Worm (Caenorhabditis elegans): ENCODE data around the gene ZK688.9.

DNA sequence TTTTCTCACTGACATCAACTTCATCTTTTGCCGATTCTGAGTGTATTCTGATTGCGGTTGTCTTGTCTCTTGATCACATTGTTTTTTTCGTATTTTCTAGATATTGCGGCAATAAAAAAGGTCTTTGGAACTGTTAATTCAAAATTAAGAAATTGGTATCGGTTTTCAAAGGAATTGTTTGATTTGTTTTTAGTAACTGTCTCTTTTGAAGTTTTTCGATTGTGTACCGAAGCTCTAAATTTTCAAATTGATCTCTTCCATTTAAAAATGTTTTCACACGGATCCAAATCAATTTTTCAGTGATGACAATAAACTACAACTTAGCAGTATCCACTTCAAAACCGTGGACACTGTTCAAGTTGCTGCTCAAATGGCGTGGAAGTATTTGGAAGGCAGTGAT, 17.9 kb upstream of the ZK688.9 start, which contains the start of gene best-24:
- no peak for TF ChIP-seq sma-3 (GFP tag; optimal IDR thresholded peaks at IDR 0.05)
- no peak for TF ChIP-seq ama-1 (optimal IDR thresholded peaks at IDR 0.05)
- TF ChIP-seq aly-2 (tag; optimal IDR thresholded peaks at IDR 0.05) = no peak
- TF ChIP-seq ztf-11 (tag; optimal IDR thresholded peaks at IDR 0.05) = no peak
- no peak for TF ChIP-seq R02D3.7 (tag; optimal IDR thresholded peaks at IDR 0.05)
- TF ChIP-seq lin-39 (tag; optimal IDR thresholded peaks at IDR 0.05) = no peak
- TF ChIP-seq nhr-25 (tag; optimal IDR thresholded peaks at IDR 0.05) = no peak
- TF ChIP-seq Y55F3AM.14 (GFP tag; optimal IDR thresholded peaks at IDR 0.05) = no peak
- no peak for TF ChIP-seq nhr-237 (tag; optimal IDR thresholded peaks at IDR 0.05)
- no peak for TF ChIP-seq elt-3 (tag; optimal IDR thresholded peaks at IDR 0.05)
- no peak for TF ChIP-seq nhr-77 (tag; optimal IDR thresholded peaks at IDR 0.05)
- no peak for TF ChIP-seq unc-62 (GFP tag; optimal IDR thresholded peaks at IDR 0.05)

All from whole organism, L2 larva.